Fruit fly (Drosophila melanogaster): ENCODE data around the gene CG5050.

CG5050 gene

DNA sequence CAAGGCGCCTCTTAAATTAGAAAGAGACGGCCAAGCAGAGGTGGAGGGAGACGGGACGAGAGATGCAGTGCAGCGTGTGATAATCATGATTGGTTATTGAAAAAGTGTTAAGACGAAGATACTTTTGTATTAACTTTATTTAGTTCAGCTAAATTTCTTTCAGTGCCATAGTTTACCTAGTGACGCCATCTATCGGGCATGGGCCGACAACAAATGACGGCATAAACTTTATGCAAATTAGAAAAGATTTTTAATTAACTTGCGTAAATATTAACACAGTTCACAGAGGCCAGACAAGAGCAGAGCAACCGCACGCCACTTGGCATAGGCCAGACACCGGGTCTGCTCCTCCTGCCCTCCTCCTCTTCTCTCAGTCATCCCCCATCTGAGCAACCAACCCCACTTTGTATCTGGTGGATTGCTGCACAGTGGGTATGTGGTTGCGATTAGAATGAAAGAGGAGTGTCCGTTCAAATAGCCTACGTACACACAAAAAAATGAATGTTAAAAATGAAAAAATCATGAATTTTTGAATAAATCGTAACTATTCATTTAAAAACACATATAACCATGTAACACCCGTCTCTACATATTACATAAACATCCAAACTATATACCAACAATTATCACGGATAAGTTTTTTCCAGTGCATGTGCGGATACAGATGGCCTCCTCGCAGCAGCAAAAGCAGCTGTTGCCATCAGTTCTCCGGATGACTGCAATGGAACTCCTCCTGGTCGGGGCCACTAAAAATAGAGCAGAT is 13.4 kb downstream of the CG5050 start:
- TF ChIP-seq CG13204 (GFP tag; optimal IDR thresholded peaks at IDR 0.05) (no peak), fd96Ca (GFP tag; IDR thresholded peaks at IDR 0.05) (peak; percentile 70; the same call in 2 of the 3 replicates), CG34367 (tag; optimal IDR thresholded peaks at IDR 0.05) (peak; percentile 82), CG14655 (GFP tag; optimal IDR thresholded peaks at IDR 0.05) (peak; percentile 87), Pif1B (GFP tag; optimal IDR thresholded peaks at IDR 0.05) (peak; percentile 65), CG32121 (GFP tag; IDR thresholded peaks at IDR 0.05) (peak; percentile 80), CG10348 (GFP tag; IDR thresholded peaks at IDR 0.05) (peak; percentile 48; the same call in 1 of the 2 replicates), CG12605 (GFP tag; IDR thresholded peaks at IDR 0.05) (peak; percentile 79; the same call in 1 of the 2 replicates), Pif1A (GFP tag; optimal IDR thresholded peaks at IDR 0.05) (peak; percentile 81), EcR (GFP tag; optimal IDR thresholded peaks at IDR 0.05) (no peak), CG15710 (tag; optimal IDR thresholded peaks at IDR 0.05) (peak; percentile 77), CG4496 (GFP tag; IDR thresholded peaks at IDR 0.05) (peak; percentile 87), CG17806 (tag; optimal IDR thresholded peaks at IDR 0.05) (peak; percentile 81), CG8301 (tag; optimal IDR thresholded peaks at IDR 0.05) (peak; percentile 88), gl (tag; optimal IDR thresholded peaks at IDR 0.05) (peak; percentile 61), CG9948 (tag; optimal IDR thresholded peaks at IDR 0.05) (peak; percentile 83), Snoo (tag; optimal IDR thresholded peaks at IDR 0.05) (peak; percentile 26), rn (GFP tag; IDR thresholded peaks at IDR 0.05) (peak; percentile 40; the same call in 1 of the 2 replicates), CG8159 (tag; optimal IDR thresholded peaks at IDR 0.05) (peak; percentile 82), D1 (tag; optimal IDR thresholded peaks at IDR 0.05) (peak; percentile 53), Ets98B (GFP tag; IDR thresholded peaks at IDR 0.05) (peak; percentile 86; the same call in 1 of the 2 replicates)

DNA sequence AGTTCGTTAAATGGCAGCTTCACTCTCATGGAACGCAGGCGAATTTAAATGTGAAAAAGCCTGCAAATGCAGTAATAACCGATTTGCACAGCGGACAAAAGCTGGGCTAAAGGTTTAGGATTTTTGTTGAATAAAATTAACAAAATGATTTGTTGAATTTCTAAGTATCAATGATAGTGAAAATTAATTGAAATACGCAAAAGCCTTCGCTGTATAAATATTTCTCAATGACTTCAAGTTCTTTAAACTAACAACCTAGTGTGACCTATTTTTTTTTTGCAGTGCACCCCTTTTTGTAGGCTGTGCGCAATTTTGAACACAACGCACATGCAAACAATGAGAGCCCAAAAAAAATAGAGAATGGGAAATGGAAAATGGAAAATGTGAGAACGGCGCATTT is 14.2 kb downstream of the CG5050 start:
- TF ChIP-seq rn (GFP tag; IDR thresholded peaks at IDR 0.05) (no peak), gl (tag; optimal IDR thresholded peaks at IDR 0.05) (no peak), CG9948 (tag; optimal IDR thresholded peaks at IDR 0.05) (peak; percentile 46), CG12605 (GFP tag; IDR thresholded peaks at IDR 0.05) (peak; percentile 38; the same call in 1 of the 2 replicates), CG32121 (GFP tag; IDR thresholded peaks at IDR 0.05) (0 out of 2 replicates have a peak, but pooled peaks have one; percentile 48), CG13204 (GFP tag; optimal IDR thresholded peaks at IDR 0.05) (no peak), Pif1A (GFP tag; optimal IDR thresholded peaks at IDR 0.05) (peak; percentile 34), Ets98B (GFP tag; IDR thresholded peaks at IDR 0.05) (no peak; the same call in 1 of the 2 replicates), CG14655 (GFP tag; optimal IDR thresholded peaks at IDR 0.05) (peak; percentile 56), EcR (GFP tag; optimal IDR thresholded peaks at IDR 0.05) (no peak), D1 (tag; optimal IDR thresholded peaks at IDR 0.05) (no peak), Snoo (tag; optimal IDR thresholded peaks at IDR 0.05) (no peak), CG10348 (GFP tag; IDR thresholded peaks at IDR 0.05) (no peak), fd96Ca (GFP tag; IDR thresholded peaks at IDR 0.05) (0 out of 3 replicates have a peak, but pooled peaks have one; percentile 12), CG17806 (tag; optimal IDR thresholded peaks at IDR 0.05) (peak; percentile 36), CG34367 (tag; optimal IDR thresholded peaks at IDR 0.05) (peak; percentile 28), CG15710 (tag; optimal IDR thresholded peaks at IDR 0.05) (peak; percentile 49), CG8301 (tag; optimal IDR thresholded peaks at IDR 0.05) (peak; percentile 54), CG8159 (tag; optimal IDR thresholded peaks at IDR 0.05) (peak; percentile 44), Pif1B (GFP tag; optimal IDR thresholded peaks at IDR 0.05) (no peak), CG4496 (GFP tag; IDR thresholded peaks at IDR 0.05) (peak; percentile 53)

DNA sequence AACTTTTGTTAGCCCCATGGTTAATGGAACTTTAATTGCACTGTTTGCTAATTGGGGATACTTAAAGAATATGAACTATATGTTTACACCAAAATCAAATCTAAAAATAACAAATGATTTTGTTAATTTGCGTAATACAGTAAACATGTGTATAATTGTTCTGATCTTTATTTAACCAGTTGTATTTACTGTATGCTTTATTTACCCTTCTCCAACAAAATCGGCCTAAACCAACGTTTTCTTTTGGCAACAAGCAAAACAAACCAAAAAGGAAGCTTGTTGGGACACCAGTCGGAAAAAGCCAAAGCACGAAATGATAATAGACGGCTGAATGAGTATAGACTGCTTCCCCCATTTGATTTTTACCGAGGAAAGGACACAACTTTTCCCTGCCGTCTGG is 17.9 kb downstream of the CG5050 start:
- no peak for TF ChIP-seq EcR (GFP tag; optimal IDR thresholded peaks at IDR 0.05)
- no peak for TF ChIP-seq CG8301 (tag; optimal IDR thresholded peaks at IDR 0.05)
- no peak for TF ChIP-seq CG14655 (GFP tag; optimal IDR thresholded peaks at IDR 0.05)
- no peak for TF ChIP-seq rn (GFP tag; IDR thresholded peaks at IDR 0.05)
- TF ChIP-seq Ets98B (GFP tag; IDR thresholded peaks at IDR 0.05): no peak
- no peak for TF ChIP-seq CG15710 (tag; optimal IDR thresholded peaks at IDR 0.05)
- no peak for TF ChIP-seq CG13204 (GFP tag; optimal IDR thresholded peaks at IDR 0.05)
- no peak for TF ChIP-seq Pif1A (GFP tag; optimal IDR thresholded peaks at IDR 0.05)
- TF ChIP-seq Pif1B (GFP tag; optimal IDR thresholded peaks at IDR 0.05): no peak

DNA sequence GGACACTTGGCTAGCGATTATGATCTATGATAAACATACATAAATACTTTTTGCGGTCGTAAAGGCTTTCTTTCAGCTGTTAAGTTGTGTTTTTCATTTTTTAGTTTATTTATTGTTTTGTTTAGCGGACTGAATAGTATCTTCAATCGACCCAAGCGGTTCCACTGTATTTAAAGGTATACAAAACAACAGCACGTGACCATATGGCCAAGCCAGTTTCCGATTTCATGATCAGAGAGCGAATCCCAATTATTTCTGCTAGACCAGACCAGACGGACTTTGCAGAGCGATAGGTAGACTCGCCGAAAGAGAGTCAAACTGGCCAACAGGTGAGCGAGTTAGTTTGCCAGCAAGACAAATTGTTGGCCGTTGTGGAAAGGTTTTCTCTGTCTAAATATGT is 18.8 kb downstream of the CG5050 start, which contains the start of gene Sgt:
Gene Sgt (plus strand): TSS at position 80 of the 400 bp plus-strand sequence.
- no peak for TF ChIP-seq CG10348 (GFP tag; IDR thresholded peaks at IDR 0.05)
- TF ChIP-seq CG8159 (tag; optimal IDR thresholded peaks at IDR 0.05): no peak
- no peak for TF ChIP-seq D1 (tag; optimal IDR thresholded peaks at IDR 0.05)
- TF ChIP-seq rn (GFP tag; IDR thresholded peaks at IDR 0.05): no peak
- no peak for TF ChIP-seq CG34367 (tag; optimal IDR thresholded peaks at IDR 0.05)
- TF ChIP-seq fd96Ca (GFP tag; IDR thresholded peaks at IDR 0.05): no peak
- TF ChIP-seq CG13204 (GFP tag; optimal IDR thresholded peaks at IDR 0.05): no peak
- TF ChIP-seq CG14655 (GFP tag; optimal IDR thresholded peaks at IDR 0.05): no peak
- TF ChIP-seq EcR (GFP tag; optimal IDR thresholded peaks at IDR 0.05): no peak
- no peak for TF ChIP-seq CG9948 (tag; optimal IDR thresholded peaks at IDR 0.05)
- no peak for TF ChIP-seq Snoo (tag; optimal IDR thresholded peaks at IDR 0.05)
- no peak for TF ChIP-seq CG15710 (tag; optimal IDR thresholded peaks at IDR 0.05)
- TF ChIP-seq CG17806 (tag; optimal IDR thresholded peaks at IDR 0.05): no peak
- TF ChIP-seq CG12605 (GFP tag; IDR thresholded peaks at IDR 0.05): no peak
- TF ChIP-seq Pif1B (GFP tag; optimal IDR thresholded peaks at IDR 0.05): no peak
- TF ChIP-seq Ets98B (GFP tag; IDR thresholded peaks at IDR 0.05): no peak
- no peak for TF ChIP-seq gl (tag; optimal IDR thresholded peaks at IDR 0.05)
- TF ChIP-seq CG4496 (GFP tag; IDR thresholded peaks at IDR 0.05): no peak
- TF ChIP-seq Pif1A (GFP tag; optimal IDR thresholded peaks at IDR 0.05): no peak
- TF ChIP-seq CG32121 (GFP tag; IDR thresholded peaks at IDR 0.05): no peak
